Fruit fly (Drosophila melanogaster): ENCODE results near the gene Taf13.

dm6 chr2L:20080772-20081171 is 12.9 kb downstream of the Taf13 start:
- TF ChIP-seq Sox15 (GFP tag; optimal IDR thresholded peaks at IDR 0.05) (no peak), Eip75B (GFP tag; optimal IDR thresholded peaks at IDR 0.05) (no peak), CG32006 (GFP tag; optimal IDR thresholded peaks at IDR 0.05) (no peak), CG8119 (GFP tag; IDR thresholded peaks at IDR 0.05) (no peak)
